Worm (Caenorhabditis elegans) whole organism, midembryonic: ENCODE results near the gene pals-38.

ENCODE experiments used
- T22C8.4 ChIP-seq: fragments of 200-800 bp; sonication (Bioruptor generic); IDR thresholded peaks from 2 replicates; pipeline ENCODE4 v1.3.6; 2022; ENCODE audit warnings: missing genetic modification characterization, missing compliant biosample characterization
- cog-1 ChIP-seq: sonication (generic microtip); optimal IDR thresholded peaks from 2 replicates; lab custom pipeline; 2016; ENCODE audit warnings: missing genetic modification characterization, missing compliant biosample characterization
- flt-1 ChIP-seq: fragments of 200-800 bp; sonication (Bioruptor generic); IDR thresholded peaks from 2 replicates; pipeline ENCODE4 v1.3.6; 2022; ENCODE audit warnings: missing genetic modification characterization, missing compliant biosample characterization
- klf-2 ChIP-seq: fragments of 200-800 bp; sonication (Bioruptor generic); conservative IDR thresholded peaks from 2 replicates; pipeline ENCODE4 v1.3.6; 2022; ENCODE audit warnings: missing genetic modification reagents, missing genetic modification characterization, missing compliant biosample characterization
- med-1 ChIP-seq: sonication (generic microtip); optimal IDR thresholded peaks from 2 replicates; lab custom pipeline; 2017; ENCODE audit warnings: missing genetic modification characterization, mild to moderate bottlenecking, missing compliant biosample characterization, antibody characterized with exemption, missing genetic modification reagents; ENCODE audit not compliant: insufficient read depth
- ref-1 ChIP-seq: fragments of 200-800 bp; sonication (Bioruptor generic); conservative IDR thresholded peaks from 2 replicates; pipeline ENCODE4 v1.3.6; 2022; ENCODE audit warnings: missing genetic modification reagents, missing genetic modification characterization, missing compliant biosample characterization
- tab-1 ChIP-seq: fragments of 200-800 bp; sonication (Bioruptor generic); IDR thresholded peaks from 2 replicates; pipeline ENCODE4 v1.3.6; 2022; ENCODE audit warnings: missing genetic modification characterization, missing compliant biosample characterization
- ztf-23 ChIP-seq: fragments of 200-800 bp; sonication (Bioruptor generic); IDR thresholded peaks from 2 replicates; pipeline ENCODE4 v1.3.6; 2022; ENCODE audit warnings: missing genetic modification reagents, missing genetic modification characterization, missing compliant biosample characterization
- ztf-29 ChIP-seq: fragments of 200-800 bp; sonication (Bioruptor generic); IDR thresholded peaks from 2 replicates; pipeline ENCODE4 v1.3.6; 2022; ENCODE audit warnings: missing genetic modification reagents, missing genetic modification characterization, missing compliant biosample characterization

The pals-38 gene

DNA sequence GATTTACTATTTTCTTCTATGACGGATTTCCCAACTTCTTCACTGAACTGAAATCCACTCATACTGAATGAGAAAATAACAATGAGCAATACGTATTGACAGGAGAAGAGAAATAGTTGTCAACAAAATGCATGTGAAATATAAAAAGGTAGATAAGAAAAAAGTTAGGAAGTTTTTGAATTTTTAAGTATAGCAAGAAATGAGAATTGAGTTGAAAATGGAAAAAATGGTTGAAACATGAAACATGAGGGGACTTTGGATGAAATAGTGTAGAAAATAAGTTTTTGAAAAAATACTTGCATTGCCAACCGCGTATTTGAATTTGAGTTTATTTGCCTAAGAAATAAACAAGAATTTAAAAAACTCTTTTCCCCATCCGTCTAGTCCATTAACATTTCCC lies at the start of gene pals-38, which contains the start of gene C54D10.9:
Gene pals-38, minus strand, starts transcription at position 101 of the 400 bp plus-strand sequence.
Gene C54D10.9, plus strand, starts transcription at position 259 of the 400 bp plus-strand sequence.
- TF ChIP-seq flt-1 (GFP tag; lab: Robert Waterston, UW) (no peak), tab-1 (GFP tag; lab: Robert Waterston, UW) (no peak), ref-1 (GFP tag; lab: Robert Waterston, UW) (no peak), ztf-29 (GFP tag; lab: Robert Waterston, UW) (no peak), ztf-23 (GFP tag; lab: Robert Waterston, UW) (no peak), med-1 (no peak), cog-1 (no peak), T22C8.4 (GFP tag; lab: Robert Waterston, UW) (no peak), klf-2 (GFP tag; lab: Robert Waterston, UW) (no peak)

DNA sequence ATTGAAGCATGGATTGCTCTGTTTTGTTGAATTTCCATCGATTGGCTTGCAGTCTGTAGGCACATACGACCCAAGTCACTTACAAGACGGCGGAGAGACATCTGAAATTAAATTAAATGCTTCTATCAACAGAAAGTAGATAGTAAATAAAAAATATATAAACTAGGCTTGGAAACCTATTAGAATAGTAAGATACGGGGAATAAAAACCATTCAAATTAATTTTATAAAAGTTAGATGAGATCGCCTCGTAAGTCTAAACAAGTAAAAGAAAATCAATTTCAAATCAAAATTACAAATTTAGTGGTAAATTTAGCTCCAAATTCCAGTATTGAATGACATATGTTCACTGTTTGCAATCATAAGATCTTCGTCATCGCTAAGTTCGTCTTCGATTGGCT lies 47.7 kb upstream of the pals-38 start, which contains the start of gene mrps-11:
Gene mrps-11, minus strand, starts transcription at position 101 of the 400 bp plus-strand sequence.
- TF ChIP-seq flt-1 (GFP tag; lab: Robert Waterston, UW) (no peak), ztf-29 (GFP tag; lab: Robert Waterston, UW) (no peak), T22C8.4 (GFP tag; lab: Robert Waterston, UW) (no peak), ref-1 (GFP tag; lab: Robert Waterston, UW) (no peak), klf-2 (GFP tag; lab: Robert Waterston, UW) (no peak), cog-1 (no peak), med-1 (no peak), ztf-23 (GFP tag; lab: Robert Waterston, UW) (no peak), tab-1 (GFP tag; lab: Robert Waterston, UW) (no peak)

DNA sequence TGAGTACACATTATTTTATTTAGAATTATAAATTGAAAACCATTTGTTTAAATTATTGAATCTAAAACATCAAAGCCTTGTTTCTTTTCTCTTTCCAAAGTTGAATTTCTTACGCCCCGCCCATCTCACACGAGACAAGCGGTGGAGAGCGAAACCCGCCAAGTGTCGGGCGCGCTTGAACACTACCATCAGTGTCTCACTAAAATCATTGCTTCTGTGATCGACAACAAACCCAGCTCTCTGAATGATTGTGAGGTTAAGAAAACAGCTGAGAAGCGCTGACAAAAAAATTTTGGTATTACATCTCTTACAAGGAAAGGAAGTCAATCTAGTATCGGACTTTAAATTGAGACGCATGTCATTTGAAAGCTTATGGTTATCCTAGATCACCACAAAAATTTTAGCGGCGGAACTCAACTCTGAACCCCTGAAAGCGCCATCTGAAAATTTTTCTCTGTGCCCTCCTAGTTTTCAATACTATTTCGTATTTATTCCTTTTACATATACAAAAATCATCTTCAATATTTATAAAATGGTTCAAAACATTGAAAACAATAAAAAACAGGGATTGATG lies 44.4 kb upstream of the pals-38 start:
- TF ChIP-seq flt-1 (GFP tag; lab: Robert Waterston, UW) (peak; percentile 23; the same call in 1 of the 2 replicates), klf-2 (GFP tag; lab: Robert Waterston, UW) (0 out of 2 replicates have a peak, but pooled peaks have one; percentile 16), ztf-23 (GFP tag; lab: Robert Waterston, UW) (no peak)

DNA sequence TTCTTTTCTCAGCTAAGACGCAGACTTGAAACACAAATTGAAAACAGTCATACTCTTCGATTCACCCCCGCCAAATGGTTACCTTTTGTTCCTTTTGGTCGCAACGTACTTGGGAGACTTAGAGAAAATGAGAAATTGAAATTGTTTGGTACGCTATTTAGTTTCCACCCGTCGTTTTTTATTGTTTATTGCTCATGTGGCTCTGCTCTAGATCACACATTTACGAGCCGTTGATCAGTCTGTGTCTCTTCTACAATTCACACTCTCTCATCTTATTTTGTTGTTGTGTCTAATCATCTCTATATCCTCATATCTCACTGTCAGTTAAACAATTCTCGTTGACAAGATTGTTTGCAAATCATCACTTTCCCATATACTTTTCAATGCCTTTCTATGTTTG lies 41.2 kb upstream of the pals-38 start:
- TF ChIP-seq med-1 (no peak), T22C8.4 (GFP tag; lab: Robert Waterston, UW) (no peak), flt-1 (GFP tag; lab: Robert Waterston, UW) (no peak), ztf-29 (GFP tag; lab: Robert Waterston, UW) (no peak), ref-1 (GFP tag; lab: Robert Waterston, UW) (no peak), ztf-23 (GFP tag; lab: Robert Waterston, UW) (no peak), tab-1 (GFP tag; lab: Robert Waterston, UW) (no peak), cog-1 (no peak), klf-2 (GFP tag; lab: Robert Waterston, UW) (no peak)

DNA sequence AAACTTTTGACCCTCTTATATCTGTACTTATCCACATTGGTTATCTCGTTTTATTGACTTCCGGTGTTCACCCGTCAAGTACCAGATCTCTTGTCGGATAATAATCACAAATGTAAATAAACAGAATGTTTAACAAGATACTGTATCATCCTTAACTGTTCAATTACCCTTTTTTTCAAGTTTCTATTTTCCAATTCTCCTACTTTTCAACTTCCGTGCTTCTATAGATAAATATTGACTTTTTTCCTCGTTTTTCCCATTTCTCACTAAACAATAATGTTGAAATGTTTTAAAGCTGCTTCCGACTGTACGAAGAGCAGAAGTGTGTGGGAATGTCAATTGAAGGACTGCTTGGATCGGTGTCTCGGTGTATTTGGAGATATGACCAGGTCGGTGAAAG lies 40.1 kb upstream of the pals-38 start, which contains the start of gene inx-11:
Gene inx-11, plus strand, starts transcription at position 301 of the 400 bp plus-strand sequence.
- no peak for TF ChIP-seq flt-1 (GFP tag; lab: Robert Waterston, UW)
- no peak for TF ChIP-seq klf-2 (GFP tag; lab: Robert Waterston, UW)
- TF ChIP-seq med-1 = no peak
- no peak for TF ChIP-seq ztf-29 (GFP tag; lab: Robert Waterston, UW)
- TF ChIP-seq ref-1 (GFP tag; lab: Robert Waterston, UW) = no peak
- TF ChIP-seq ztf-23 (GFP tag; lab: Robert Waterston, UW) = no peak
- no peak for TF ChIP-seq tab-1 (GFP tag; lab: Robert Waterston, UW)
- no peak for TF ChIP-seq T22C8.4 (GFP tag; lab: Robert Waterston, UW)
- no peak for TF ChIP-seq cog-1

DNA sequence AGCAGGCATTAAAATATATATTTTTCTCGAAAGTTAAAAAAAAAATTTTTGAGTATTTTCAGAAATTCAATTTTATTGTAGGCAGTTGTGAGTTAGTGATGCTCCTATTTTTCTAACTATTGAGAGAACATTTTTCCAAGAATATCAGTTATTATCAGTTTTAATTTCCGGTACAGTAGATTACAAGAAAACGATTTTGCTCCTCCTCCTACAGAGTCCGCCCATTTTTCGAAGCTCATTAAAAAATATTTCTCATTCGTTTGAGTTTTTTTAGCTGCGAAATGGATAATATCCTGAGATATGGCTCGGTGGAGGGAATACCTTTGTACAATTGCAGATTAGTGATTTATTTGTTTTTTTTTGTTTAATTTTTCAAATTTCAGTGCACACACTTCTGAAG lies 37.8 kb upstream of the pals-38 start, which contains the start of gene srt-39:
Gene srt-39, plus strand, starts transcription at position 301 of the 400 bp plus-strand sequence.
- TF ChIP-seq tab-1 (GFP tag; lab: Robert Waterston, UW) (no peak), ztf-29 (GFP tag; lab: Robert Waterston, UW) (no peak), ztf-23 (GFP tag; lab: Robert Waterston, UW) (no peak), T22C8.4 (GFP tag; lab: Robert Waterston, UW) (no peak), flt-1 (GFP tag; lab: Robert Waterston, UW) (no peak), ref-1 (GFP tag; lab: Robert Waterston, UW) (no peak), med-1 (no peak), klf-2 (GFP tag; lab: Robert Waterston, UW) (no peak), cog-1 (no peak)

- TF ChIP-seq ztf-29 (GFP tag; lab: Robert Waterston, UW) = no peak
- no peak for TF ChIP-seq med-1
- TF ChIP-seq flt-1 (GFP tag; lab: Robert Waterston, UW) = no peak
- no peak for TF ChIP-seq cog-1
- TF ChIP-seq klf-2 (GFP tag; lab: Robert Waterston, UW) = no peak
- TF ChIP-seq ztf-23 (GFP tag; lab: Robert Waterston, UW) = no peak
- no peak for TF ChIP-seq ref-1 (GFP tag; lab: Robert Waterston, UW)
Observed at ce11 chrV:12478990-12479389, 32.2 kb upstream of the pals-38 start.

DNA sequence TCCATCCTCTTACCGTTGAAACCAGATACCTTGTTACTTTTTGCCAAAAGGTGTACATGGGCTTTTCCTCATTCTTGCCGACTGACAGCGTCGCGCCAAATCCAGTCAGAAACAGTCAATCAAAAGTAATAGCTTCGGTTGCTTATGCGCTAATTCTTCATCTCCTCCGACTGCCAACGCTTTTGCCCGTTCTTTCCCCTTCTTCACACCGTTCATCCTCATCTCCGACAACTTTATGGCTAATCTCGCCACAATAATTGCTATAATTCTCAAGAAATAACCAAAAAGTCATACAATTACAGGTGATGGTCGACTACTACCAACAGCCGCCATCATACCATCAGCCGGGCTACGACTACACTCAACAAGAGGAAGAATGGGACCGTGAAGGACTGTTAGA lies 31.3 kb upstream of the pals-38 start, which contains the start of gene atn-1:
Gene atn-1, plus strand, starts transcription at position 301 of the 400 bp plus-strand sequence.
- TF ChIP-seq klf-2 (GFP tag; lab: Robert Waterston, UW) (no peak), ztf-29 (GFP tag; lab: Robert Waterston, UW) (no peak), ztf-23 (GFP tag; lab: Robert Waterston, UW) (no peak), ref-1 (GFP tag; lab: Robert Waterston, UW) (no peak), T22C8.4 (GFP tag; lab: Robert Waterston, UW) (no peak), flt-1 (GFP tag; lab: Robert Waterston, UW) (no peak), cog-1 (no peak), med-1 (no peak), tab-1 (GFP tag; lab: Robert Waterston, UW) (no peak)

- TF ChIP-seq ztf-23 (GFP tag; lab: Robert Waterston, UW) = no peak
- TF ChIP-seq klf-2 (GFP tag; lab: Robert Waterston, UW) = no peak
- TF ChIP-seq cog-1 = no peak
Observed at ce11 chrV:12477139-12477538, 30.3 kb upstream of the pals-38 start.
